Worm (Caenorhabditis elegans) whole organism, mixed stage, embryonic: ENCODE results near the gene let-418.

Experiments used
- ceh-39 ChIP-seq: fragments of 150-350 bp; optimal IDR thresholded peaks from 2 replicates; lab custom pipeline; 2014; ENCODE audit warnings: missing biosample characterization, missing genetic modification characterization
- cnd-1 ChIP-seq: fragments of 200-800 bp; sonication (Bioruptor generic); optimal IDR thresholded peaks from 2 replicates; lab custom pipeline; 2018; ENCODE audit warnings: mild to moderate bottlenecking, missing genetic modification characterization, missing compliant biosample characterization
- elt-3 ChIP-seq: fragments of 150-350 bp; optimal IDR thresholded peaks from 2 replicates; lab custom pipeline; 2014; ENCODE audit warnings: missing biosample characterization, missing genetic modification characterization
- flh-1 ChIP-seq: fragments of 200-800 bp; sonication (Bioruptor generic); optimal IDR thresholded peaks from 2 replicates; lab custom pipeline; 2018; ENCODE audit warnings: mild to moderate bottlenecking, missing genetic modification characterization, moderate library complexity, missing compliant biosample characterization
- mab-5 ChIP-seq: fragments of 150-350 bp; optimal IDR thresholded peaks from 2 replicates; lab custom pipeline; 2014; ENCODE audit warnings: missing biosample characterization, missing genetic modification characterization
- nhr-12 ChIP-seq: fragments of 150-350 bp; optimal IDR thresholded peaks from 2 replicates; lab custom pipeline; 2014; ENCODE audit warnings: missing biosample characterization, missing genetic modification characterization
- nhr-237 ChIP-seq: fragments of 150-350 bp; optimal IDR thresholded peaks from 2 replicates; lab custom pipeline; 2014; ENCODE audit warnings: missing biosample characterization, missing genetic modification characterization
- pha-4 ChIP-seq: fragments of 150-350 bp; optimal IDR thresholded peaks from 2 replicates; lab custom pipeline; 2018; ENCODE audit warnings: missing biosample characterization, missing genetic modification reagents, missing genetic modification characterization
- unc-39 ChIP-seq: fragments of 150-350 bp; optimal IDR thresholded peaks from 2 replicates; lab custom pipeline; 2014; ENCODE audit warnings: missing biosample characterization, missing genetic modification characterization
- zip-8 ChIP-seq: fragments of 150-350 bp; optimal IDR thresholded peaks from 2 replicates; lab custom pipeline; 2014; ENCODE audit warnings: missing biosample characterization, missing genetic modification characterization

ce11 chrV:5844349-5844760, 17.7 kb downstream of the let-418 start:
- TF ChIP-seq zip-8: no peak
- no peak for TF ChIP-seq flh-1 (GFP tag; lab: Kevin White, UChicago)
- no peak for TF ChIP-seq mab-5 (tag; lab: Kevin White, UChicago)
- TF ChIP-seq nhr-12 (tag; lab: Kevin White, UChicago): no peak
- TF ChIP-seq elt-3 (tag; lab: Kevin White, UChicago): no peak
- TF ChIP-seq ceh-39 (tag; lab: Kevin White, UChicago): no peak
- TF ChIP-seq cnd-1 (tag; lab: Kevin White, UChicago): no peak
- no peak for TF ChIP-seq pha-4
- no peak for TF ChIP-seq unc-39 (tag; lab: Kevin White, UChicago)
- no peak for TF ChIP-seq nhr-237 (tag; lab: Kevin White, UChicago)
